Fruit fly (Drosophila melanogaster) whole organism, adult: ENCODE results near the gene Mi-2.

ENCODE experiments used
- CG11617 ChIP-seq: fragments of 200-800 bp; sonication (Bioruptor generic); optimal IDR thresholded peaks from 2 replicates; lab custom pipeline; 2017; ENCODE audit warnings: mild to moderate bottlenecking, missing biosample characterization, missing genetic modification reagents, missing genetic modification characterization
- CG14711 ChIP-seq: fragments of 200-800 bp; sonication (Bioruptor generic); optimal IDR thresholded peaks from 2 replicates; lab custom pipeline; 2018; ENCODE audit warnings: missing biosample characterization, mild to moderate bottlenecking, missing genetic modification characterization, moderate library complexity
- CG7101 ChIP-seq: fragments of 200-800 bp; sonication (Bioruptor generic); optimal IDR thresholded peaks from 2 replicates; lab custom pipeline; 2018; ENCODE audit warnings: missing biosample characterization, mild to moderate bottlenecking, missing genetic modification characterization, moderate library complexity
- Hr96 ChIP-seq: fragments of 200-800 bp; sonication (Bioruptor generic); optimal IDR thresholded peaks from 2 replicates; lab custom pipeline; 2016; ENCODE audit warnings: missing biosample characterization, missing genetic modification characterization
- Mnt ChIP-seq: fragments of 200-800 bp; sonication (Bioruptor generic); optimal IDR thresholded peaks from 2 replicates; lab custom pipeline; 2016; ENCODE audit warnings: missing biosample characterization, mild to moderate bottlenecking, missing genetic modification characterization
- pad ChIP-seq: fragments of 200-800 bp; sonication (Bioruptor generic); optimal IDR thresholded peaks from 3 replicates; lab custom pipeline; 2017; ENCODE audit warnings: missing biosample characterization, missing genetic modification characterization, mild to moderate bottlenecking, moderate library complexity, missing genetic modification reagents
- tj ChIP-seq: fragments of 200-800 bp; sonication (Bioruptor generic); optimal IDR thresholded peaks from 3 replicates; lab custom pipeline; 2017; ENCODE audit warnings: missing biosample characterization, mild to moderate bottlenecking, missing genetic modification characterization, moderate library complexity

dm6 chr3L:19928435-19929011 is 18.5 kb upstream of the Mi-2 start, which contains the start of the genes CG8004 and RhoGDI:
- no peak for TF ChIP-seq Mnt (GFP tag; lab: Kevin White, UChicago)
- TF ChIP-seq CG14711 = peak; percentile 74
- TF ChIP-seq Hr96 (GFP tag; lab: Kevin White, UChicago) = peak; percentile 63
- peak; percentile 75 for TF ChIP-seq CG7101 (tag; lab: Kevin White, UChicago)
- TF ChIP-seq tj (GFP tag; lab: Kevin White, UChicago) = peak; percentile 7
- TF ChIP-seq pad (GFP tag; lab: Kevin White, UChicago) = no peak
- TF ChIP-seq CG11617 (GFP tag; lab: Kevin White, UChicago) = peak; percentile 62
